Fruit fly (Drosophila melanogaster) whole organism, embryonic: ENCODE measurements around the gene PIG-Wb.

ENCODE experiments used
- Aef1 ChIP-seq: fragments of 200-800 bp; sonication (Bioruptor generic); IDR thresholded peaks from 3 replicates; pipeline ENCODE4 v1.3.6; 2022; ENCODE audit warnings: missing biosample characterization, missing genetic modification characterization
- Bgb ChIP-seq: fragments of 200-800 bp; sonication (Bioruptor generic); IDR thresholded peaks from 2 replicates; pipeline ENCODE4 v1.3.6; 2022; ENCODE audit warnings: missing biosample characterization, missing genetic modification characterization; ENCODE audit not compliant: partially characterized antibody
- CG1024 ChIP-seq: fragments of 200-800 bp; sonication (Bioruptor generic); IDR thresholded peaks from 2 replicates; pipeline ENCODE4 v1.3.6; 2022; ENCODE audit warnings: missing biosample characterization, missing genetic modification characterization
- CG10543 ChIP-seq: fragments of 200-800 bp; sonication (Bioruptor generic); optimal IDR thresholded peaks from 3 replicates; lab custom pipeline; 2017; ENCODE audit warnings: missing biosample characterization, mild to moderate bottlenecking, missing genetic modification characterization, moderate library complexity
- CG10979 ChIP-seq: fragments of 200-800 bp; sonication (Bioruptor generic); optimal IDR thresholded peaks from 2 replicates; lab custom pipeline; 2018; ENCODE audit warnings: missing biosample characterization, mild to moderate bottlenecking, missing genetic modification characterization, moderate library complexity
- CG11504 ChIP-seq: fragments of 200-800 bp; sonication (Bioruptor generic); optimal IDR thresholded peaks from 3 replicates; lab custom pipeline; 2019; ENCODE audit warnings: missing biosample characterization, mild to moderate bottlenecking, missing genetic modification characterization, moderate library complexity
- CG11695 ChIP-seq: fragments of 200-800 bp; sonication (Bioruptor generic); IDR thresholded peaks from 3 replicates; pipeline ENCODE4 v1.3.6; 2022; ENCODE audit warnings: missing biosample characterization, missing genetic modification characterization
- CG12391 ChIP-seq: fragments of 200-800 bp; sonication (Bioruptor generic); optimal IDR thresholded peaks from 3 replicates; lab custom pipeline; 2018; ENCODE audit warnings: missing biosample characterization, mild to moderate bottlenecking, missing genetic modification characterization, moderate library complexity
- CG13775 ChIP-seq: fragments of 200-800 bp; sonication (Bioruptor generic); optimal IDR thresholded peaks from 3 replicates; lab custom pipeline; 2017; ENCODE audit warnings: missing biosample characterization, mild to moderate bottlenecking, missing genetic modification characterization
- CG14710 ChIP-seq: fragments of 200-800 bp; sonication (Bioruptor generic); optimal IDR thresholded peaks from 3 replicates; lab custom pipeline; 2019; ENCODE audit warnings: missing biosample characterization, mild to moderate bottlenecking, missing genetic modification characterization, moderate library complexity
- CG15269 ChIP-seq: fragments of 200-800 bp; sonication (Bioruptor generic); optimal IDR thresholded peaks from 2 replicates; lab custom pipeline; 2018; ENCODE audit warnings: missing biosample characterization, mild to moderate bottlenecking, missing genetic modification characterization, moderate library complexity
- CG17385 ChIP-seq: fragments of 200-800 bp; sonication (Bioruptor generic); optimal IDR thresholded peaks from 3 replicates; lab custom pipeline; 2018; ENCODE audit warnings: missing biosample characterization, mild to moderate bottlenecking, missing genetic modification characterization
- CG17912 ChIP-seq: fragments of 200-800 bp; sonication (Bioruptor generic); optimal IDR thresholded peaks from 2 replicates; lab custom pipeline; 2018; ENCODE audit warnings: missing biosample characterization, mild to moderate bottlenecking, missing genetic modification characterization
- CG2678 ChIP-seq: fragments of 200-800 bp; sonication (Bioruptor generic); optimal IDR thresholded peaks from 3 replicates; lab custom pipeline; 2019; ENCODE audit warnings: missing biosample characterization, mild to moderate bottlenecking, missing genetic modification characterization, moderate library complexity
- CG2889 ChIP-seq: fragments of 200-800 bp; sonication (Bioruptor generic); IDR thresholded peaks from 3 replicates; pipeline ENCODE4 v1.3.6; 2022; ENCODE audit warnings: missing biosample characterization, missing genetic modification characterization
- CG3838 ChIP-seq: fragments of 200-800 bp; sonication (Bioruptor generic); optimal IDR thresholded peaks from 3 replicates; lab custom pipeline; 2016; ENCODE audit warnings: missing biosample characterization, missing genetic modification characterization
- CG5180 ChIP-seq: fragments of 200-800 bp; sonication (Bioruptor generic); optimal IDR thresholded peaks from 3 replicates; lab custom pipeline; 2017; ENCODE audit warnings: missing biosample characterization, missing genetic modification characterization, mild to moderate bottlenecking, moderate library complexity, missing genetic modification reagents
- CG6272 ChIP-seq: fragments of 200-800 bp; sonication (Bioruptor generic); IDR thresholded peaks from 2 replicates; pipeline ENCODE4 v1.3.6; 2022; ENCODE audit warnings: missing biosample characterization, missing genetic modification characterization
- CG7271 ChIP-seq: fragments of 200-800 bp; sonication (Bioruptor generic); optimal IDR thresholded peaks from 2 replicates; lab custom pipeline; 2018; ENCODE audit warnings: missing biosample characterization, mild to moderate bottlenecking, missing genetic modification characterization, moderate library complexity
- CG7786 ChIP-seq: fragments of 200-800 bp; sonication (Bioruptor generic); optimal IDR thresholded peaks from 2 replicates; lab custom pipeline; 2016; ENCODE audit warnings: missing biosample characterization, missing genetic modification characterization
- CG8388 ChIP-seq: fragments of 200-800 bp; sonication (Bioruptor generic); optimal IDR thresholded peaks from 2 replicates; lab custom pipeline; 2019; ENCODE audit warnings: missing biosample characterization, mild to moderate bottlenecking, missing genetic modification characterization, moderate library complexity
- CG9215 ChIP-seq: fragments of 200-800 bp; sonication (Bioruptor generic); IDR thresholded peaks from 2 replicates; pipeline ENCODE4 v1.3.6; 2022; ENCODE audit warnings: missing biosample characterization, missing genetic modification characterization
- CkIIα-i1 ChIP-seq: fragments of 200-800 bp; sonication (Bioruptor generic); IDR thresholded peaks from 2 replicates; pipeline ENCODE4 v1.3.6; 2022; ENCODE audit warnings: missing biosample characterization, missing genetic modification characterization
- Dip3 ChIP-seq: fragments of 200-800 bp; sonication (Bioruptor generic); optimal IDR thresholded peaks from 3 replicates; lab custom pipeline; 2016; ENCODE audit warnings: missing biosample characterization, missing genetic modification characterization
- Drgx ChIP-seq: fragments of 200-800 bp; sonication (Bioruptor generic); IDR thresholded peaks from 2 replicates; pipeline ENCODE4 v1.3.6; 2022; ENCODE audit warnings: missing biosample characterization, missing genetic modification characterization
- HLH4C ChIP-seq: fragments of 200-800 bp; sonication (Bioruptor generic); IDR thresholded peaks from 3 replicates; pipeline ENCODE4 v1.3.6; 2022; ENCODE audit warnings: missing biosample characterization, missing genetic modification characterization; ENCODE audit not compliant: partially characterized antibody
- Hmx ChIP-seq: fragments of 200-800 bp; sonication (Bioruptor generic); optimal IDR thresholded peaks from 2 replicates; lab custom pipeline; 2016; ENCODE audit warnings: missing biosample characterization, missing genetic modification characterization
- NfI ChIP-seq: fragments of 200-800 bp; sonication (Bioruptor generic); optimal IDR thresholded peaks from 3 replicates; lab custom pipeline; 2018; ENCODE audit warnings: missing biosample characterization, mild to moderate bottlenecking, missing genetic modification characterization, moderate library complexity
- Oaz ChIP-seq: fragments of 200-800 bp; sonication (Bioruptor generic); IDR thresholded peaks from 2 replicates; pipeline ENCODE4 v1.3.6; 2022; ENCODE audit warnings: missing biosample characterization, missing genetic modification characterization
- Sin3A ChIP-seq: fragments of >200 bp; optimal IDR thresholded peaks from 2 replicates; lab custom pipeline; 2018
- Ssrp ChIP-seq: fragments of 200-800 bp; sonication (Bioruptor generic); optimal IDR thresholded peaks from 2 replicates; lab custom pipeline; 2018; ENCODE audit warnings: missing biosample characterization, mild to moderate bottlenecking, missing genetic modification characterization, moderate library complexity
- corto ChIP-seq: fragments of 200-800 bp; sonication (Bioruptor generic); optimal IDR thresholded peaks from 2 replicates; lab custom pipeline; 2016; ENCODE audit warnings: missing biosample characterization, mild to moderate bottlenecking, missing genetic modification characterization, moderate library complexity
- cwo ChIP-seq: fragments of 200-800 bp; sonication (Bioruptor generic); optimal IDR thresholded peaks from 3 replicates; lab custom pipeline; 2017; ENCODE audit warnings: missing biosample characterization, missing genetic modification characterization, mild to moderate bottlenecking, moderate library complexity, missing genetic modification reagents
- dan ChIP-seq: fragments of 200-800 bp; sonication (Bioruptor generic); IDR thresholded peaks from 2 replicates; pipeline ENCODE4 v1.3.6; 2022; ENCODE audit warnings: missing biosample characterization, missing genetic modification characterization
- dysf ChIP-seq: fragments of 200-800 bp; sonication (Bioruptor generic); IDR thresholded peaks from 3 replicates; pipeline ENCODE4 v1.3.6; 2022; ENCODE audit warnings: missing biosample characterization, missing genetic modification characterization
- eve ChIP-seq, 2 experiments: fragments of >200 bp; optimal IDR thresholded peaks; 2 replicates each; lab custom pipeline; 2017; ENCODE audit warnings: missing biosample characterization in 2 of 2, missing genetic modification characterization in 2 of 2
- eyg ChIP-seq: fragments of 200-800 bp; sonication (Bioruptor generic); optimal IDR thresholded peaks from 3 replicates; lab custom pipeline; 2016; ENCODE audit warnings: missing biosample characterization, missing genetic modification characterization
- fru ChIP-seq: fragments of >200 bp; optimal IDR thresholded peaks from 2 replicates; lab custom pipeline; 2017
- fu2 ChIP-seq: fragments of 200-800 bp; sonication (Bioruptor generic); optimal IDR thresholded peaks from 2 replicates; lab custom pipeline; 2016; ENCODE audit warnings: missing biosample characterization, missing genetic modification characterization
- ken ChIP-seq: fragments of 200-800 bp; sonication (Bioruptor generic); IDR thresholded peaks from 3 replicates; pipeline ENCODE4 v1.3.6; 2022; ENCODE audit warnings: missing biosample characterization, missing genetic modification characterization
- lbe ChIP-seq: fragments of 200-800 bp; sonication (Bioruptor generic); optimal IDR thresholded peaks from 2 replicates; lab custom pipeline; 2016; ENCODE audit warnings: missing biosample characterization, mild to moderate bottlenecking, missing genetic modification characterization
- lola ChIP-seq, 3 experiments: fragments of >200 bp in 2 of 3; fragments of 200-800 bp in 1 of 3; sonication (Bioruptor generic) in 1 of 3; optimal IDR thresholded peaks; 2 replicates each; lab custom pipeline; 2017 to 2019; ENCODE audit warnings: missing biosample characterization in 3 of 3, missing genetic modification characterization in 3 of 3, mild to moderate bottlenecking in 1 of 3, moderate library complexity in 1 of 3
- nmo ChIP-seq: fragments of 200-800 bp; sonication (Bioruptor generic); optimal IDR thresholded peaks from 2 replicates; lab custom pipeline; 2018; ENCODE audit warnings: missing biosample characterization, mild to moderate bottlenecking, missing genetic modification characterization, moderate library complexity
- otp ChIP-seq: fragments of 200-800 bp; sonication (Bioruptor generic); IDR thresholded peaks from 3 replicates; pipeline ENCODE4, ENCODE4 v1.3.6; 2022; ENCODE audit warnings: missing biosample characterization, missing genetic modification characterization
- pho ChIP-seq: fragments of 200-800 bp; sonication (Bioruptor generic); optimal IDR thresholded peaks from 2 replicates; lab custom pipeline; 2016; ENCODE audit warnings: missing biosample characterization, missing genetic modification characterization
- pnt ChIP-seq: fragments of 200-800 bp; sonication (Bioruptor generic); optimal IDR thresholded peaks from 3 replicates; lab custom pipeline; 2016; ENCODE audit warnings: missing biosample characterization, missing genetic modification characterization
- ro ChIP-seq: fragments of 200-800 bp; sonication (Bioruptor generic); IDR thresholded peaks from 2 replicates; pipeline ENCODE4 v1.3.6; 2022; ENCODE audit warnings: missing biosample characterization, missing genetic modification characterization
- sens-2 ChIP-seq: fragments of 200-800 bp; sonication (Bioruptor generic); IDR thresholded peaks from 2 replicates; pipeline ENCODE4 v1.3.6; 2022; ENCODE audit warnings: missing biosample characterization, missing genetic modification characterization
- slbo ChIP-seq: fragments of 200-800 bp; sonication (Bioruptor generic); IDR thresholded peaks from 2 replicates; pipeline ENCODE4 v1.3.6; 2022; ENCODE audit warnings: missing biosample characterization, missing genetic modification characterization
- stwl ChIP-seq: fragments of 200-800 bp; sonication (Bioruptor generic); optimal IDR thresholded peaks from 3 replicates; lab custom pipeline; 2018; ENCODE audit warnings: missing biosample characterization, mild to moderate bottlenecking, missing genetic modification characterization, moderate library complexity
- tgo ChIP-seq: fragments of 200-800 bp; sonication (Bioruptor generic); IDR thresholded peaks from 3 replicates; pipeline ENCODE4 v1.3.6; 2022; ENCODE audit warnings: missing biosample characterization, missing genetic modification characterization

PIG-Wb gene

DNA sequence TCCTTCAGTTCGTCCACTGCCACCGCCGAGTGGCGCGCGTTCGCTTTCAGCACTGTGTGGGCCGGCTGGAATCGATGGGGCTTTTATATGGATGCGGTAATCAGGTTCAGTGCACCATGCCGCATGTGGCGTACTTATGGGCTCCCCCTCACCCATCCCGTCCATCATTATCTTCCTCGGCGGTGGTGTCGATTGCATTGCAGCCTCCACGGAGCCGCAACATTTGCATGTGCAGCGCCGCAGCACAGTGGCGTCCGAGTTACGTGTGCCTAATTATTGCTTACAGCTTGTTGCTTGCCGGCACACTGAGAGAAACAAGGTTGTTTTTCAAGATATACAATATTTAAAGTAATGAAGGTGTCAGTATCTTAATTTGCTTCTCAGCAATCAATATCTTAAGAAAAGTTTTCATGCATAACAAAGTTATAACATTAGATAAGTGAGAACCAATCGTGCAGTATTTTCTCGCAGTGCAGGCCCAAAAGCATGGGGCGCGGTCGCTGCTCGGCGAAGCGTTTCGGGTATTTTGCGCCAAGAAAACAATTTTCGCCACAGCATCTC is 35.5 kb downstream of the PIG-Wb start, which contains the start of gene CG13931 (continued):
- TF ChIP-seq CG11504 (tag; lab: Kevin White, UChicago) (peak; percentile 48), pho (no peak), CG11695 (GFP tag; lab: Robert Waterston, UW) (0 out of 3 replicates have a peak, but pooled peaks have one; percentile 13), Aef1 (GFP tag; lab: Robert Waterston, UW) (peak; percentile 45; the same call in 1 of the 3 replicates), stwl (tag; lab: Kevin White, UChicago) (no peak), CG13775 (GFP tag; lab: Kevin White, UChicago) (peak; percentile 5), CG7786 (no peak), nmo (GFP tag; lab: Kevin White, UChicago) (peak; percentile 35), corto (GFP tag; lab: Kevin White, UChicago) (no peak), lola (GFP tag; optimal IDR thresholded peaks at IDR 0.05; lab: Kevin White, UChicago) (no peak), cwo (GFP tag; lab: Kevin White, UChicago) (no peak), CG7271 (no peak), CkIIα-i1 (no peak), CG12391 (tag; lab: Kevin White, UChicago) (peak; percentile 30), Ssrp (peak; percentile 23), dysf (GFP tag; lab: Robert Waterston, UW) (0 out of 3 replicates have a peak, but pooled peaks have one; percentile 22), sens-2 (GFP tag; lab: Robert Waterston, UW) (peak; percentile 25; the same call in 1 of the 2 replicates), Drgx (GFP tag; lab: Robert Waterston, UW) (peak; percentile 77), Oaz (no peak), tgo (GFP tag; lab: Robert Waterston, UW) (no peak), NfI (GFP tag; lab: Kevin White, UChicago) (no peak), CG6272 (GFP tag; lab: Robert Waterston, UW) (no peak), eyg (no peak), ken (GFP tag; lab: Robert Waterston, UW) (no peak), lbe (GFP tag; lab: Kevin White, UChicago) (no peak), pnt (GFP tag; lab: Kevin White, UChicago) (no peak), fu2 (no peak), Sin3A (no peak), CG14710 (tag; lab: Kevin White, UChicago) (peak; percentile 21), eve (GFP tag; optimal IDR thresholded peaks at IDR 0.05; lab: Kevin White, UChicago) (no peak), CG9215 (GFP tag; lab: Robert Waterston, UW) (no peak), Hmx (no peak), HLH4C (GFP tag; lab: Robert Waterston, UW) (no peak), CG5180 (no peak), CG15269 (tag; lab: Kevin White, UChicago) (no peak), fru (no peak), ro (GFP tag; lab: Robert Waterston, UW) (no peak), CG2889 (0 out of 3 replicates have a peak, but pooled peaks have one; percentile 41), Bgb (GFP tag; lab: Robert Waterston, UW) (no peak), CG17912 (GFP tag; lab: Kevin White, UChicago) (no peak), CG10543 (GFP tag; lab: Kevin White, UChicago) (no peak), otp (GFP tag; lab: Robert Waterston, UW) (no peak), dan (GFP tag; lab: Robert Waterston, UW) (no peak), slbo (no peak), CG3838 (no peak), Dip3 (GFP tag; lab: Kevin White, UChicago) (no peak), CG1024 (GFP tag; lab: Robert Waterston, UW) (no peak), CG2678 (tag; lab: Kevin White, UChicago) (no peak), CG17385 (no peak), CG8388 (peak; percentile 29), CG10979 (no peak)
